Worm (Caenorhabditis elegans): ENCODE data around the gene sphr-1.

ce11 chrV:9168089-9168488, 23.3 kb upstream of the sphr-1 start, which contains the start of gene B0222.11:
- TF ChIP-seq nhr-237 (tag; optimal IDR thresholded peaks at IDR 0.05) (no peak), nhr-12 (tag; optimal IDR thresholded peaks at IDR 0.05) (no peak)

Data from whole organism, L2 larva.